Worm (Caenorhabditis elegans): ENCODE measurements around the gene Y42G9A.1.

Gene Y42G9A.1

DNA sequence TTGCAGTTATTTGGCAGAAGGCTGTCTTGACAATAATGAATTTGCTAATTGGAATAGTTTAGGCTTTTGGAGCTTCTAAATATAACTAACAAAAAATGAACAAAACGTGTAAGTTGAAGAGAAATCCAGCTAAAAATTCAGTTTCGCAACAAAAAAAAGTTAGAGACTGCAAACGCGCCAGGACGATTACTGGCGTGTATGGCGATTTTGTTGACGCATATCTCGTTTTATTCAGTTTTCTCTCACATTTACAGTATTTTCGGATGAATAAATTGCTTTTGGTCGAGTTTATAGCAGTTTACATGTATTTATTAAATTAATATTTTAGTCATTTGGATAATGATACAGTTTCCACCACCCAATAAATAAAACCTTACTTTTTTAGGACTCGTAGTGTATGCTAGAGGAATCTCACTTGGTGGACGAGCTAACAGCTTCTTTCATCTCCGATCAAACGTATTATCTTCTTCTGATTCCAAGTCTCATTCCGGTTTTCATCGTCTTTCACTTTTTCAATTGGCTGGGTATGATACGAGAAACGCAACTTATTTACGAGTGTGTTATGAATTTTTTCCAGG lies 23.3 kb downstream of the Y42G9A.1 start, which contains the start of the genes abcf-3 and F42A10.5 (continued):
- TF ChIP-seq R02D3.7 (tag; optimal IDR thresholded peaks at IDR 0.05), result no peak
- no peak for TF ChIP-seq pha-4 (GFP tag; IDR thresholded peaks at IDR 0.05)
- peak; percentile 30 for TF ChIP-seq pha-4 (tag; optimal IDR thresholded peaks at IDR 0.05)
- no peak for TF ChIP-seq ceh-44 (GFP tag; IDR thresholded peaks at IDR 0.05)
- no peak for TF ChIP-seq Y48G9A.11 (GFP tag; IDR thresholded peaks at IDR 0.05)
- no peak for TF ChIP-seq vab-7 (GFP tag; IDR thresholded peaks at IDR 0.05)
- no peak for TF ChIP-seq nhr-28 (tag; optimal IDR thresholded peaks at IDR 0.05)
- no peak for TF ChIP-seq ceh-20 (GFP tag; IDR thresholded peaks at IDR 0.05)
- TF ChIP-seq mep-1 (tag; optimal IDR thresholded peaks at IDR 0.05), result peak; percentile 71
- TF ChIP-seq ctbp-1 (GFP tag; IDR thresholded peaks at IDR 0.05), result no peak
- TF ChIP-seq nhr-6 (tag; optimal IDR thresholded peaks at IDR 0.05), result no peak
- TF ChIP-seq dmd-8 (GFP tag; IDR thresholded peaks at IDR 0.05), result no peak
- TF ChIP-seq nhr-42 (GFP tag; IDR thresholded peaks at IDR 0.05), result no peak
- TF ChIP-seq rbr-2 (tag; optimal IDR thresholded peaks at IDR 0.05), result peak; percentile 52
- no peak for TF ChIP-seq Y5F2A.4 (GFP tag; optimal IDR thresholded peaks at IDR 0.05)
- peak; percentile 74 for TF ChIP-seq dpl-1 (GFP tag; optimal IDR thresholded peaks at IDR 0.05)
- TF ChIP-seq dmd-9 (GFP tag; IDR thresholded peaks at IDR 0.05), result no peak
- TF ChIP-seq dmd-6 (GFP tag; IDR thresholded peaks at IDR 0.05), result peak; percentile 53
- TF ChIP-seq pqm-1 (tag; optimal IDR thresholded peaks at IDR 0.05), result no peak
- no peak for TF ChIP-seq daf-12 (tag; optimal IDR thresholded peaks at IDR 0.05)
- TF ChIP-seq snpc-1.2 (GFP tag; IDR thresholded peaks at IDR 0.05), result no peak
- no peak for TF ChIP-seq saeg-2 (GFP tag; IDR thresholded peaks at IDR 0.05)
- no peak for TF ChIP-seq F26F4.8 (GFP tag; conservative IDR thresholded peaks at IDR 0.05)
- no peak for TF ChIP-seq F44E2.7 (GFP tag; IDR thresholded peaks at IDR 0.05)
- TF ChIP-seq unc-39 (tag; optimal IDR thresholded peaks at IDR 0.05), result no peak
- no peak for TF ChIP-seq ces-1 (GFP tag; optimal IDR thresholded peaks at IDR 0.05)
- no peak for TF ChIP-seq ZK337.2 (GFP tag; IDR thresholded peaks at IDR 0.05)
- no peak for TF ChIP-seq zip-2 (tag; optimal IDR thresholded peaks at IDR 0.05)
- peak; percentile 23 for TF ChIP-seq lin-13 (GFP tag; optimal IDR thresholded peaks at IDR 0.05)
- TF ChIP-seq ceh-28 (tag; optimal IDR thresholded peaks at IDR 0.05), result no peak
- TF ChIP-seq lin-15B (tag; optimal IDR thresholded peaks at IDR 0.05), result no peak
- TF ChIP-seq hmg-1.1 (GFP tag; IDR thresholded peaks at IDR 0.05), result 0 out of 2 replicates have a peak, but pooled peaks have one; percentile 29
- TF ChIP-seq daf-19 (GFP tag; conservative IDR thresholded peaks at IDR 0.05), result no peak
- no peak for TF ChIP-seq lin-29 (GFP tag; IDR thresholded peaks at IDR 0.05)
- TF ChIP-seq ceh-62 (tag; optimal IDR thresholded peaks at IDR 0.05), result no peak
- TF ChIP-seq spr-1 (tag; optimal IDR thresholded peaks at IDR 0.05), result no peak
- TF ChIP-seq dve-1 (tag; optimal IDR thresholded peaks at IDR 0.05; ENCODE audit: insufficient read depth), result peak; percentile 72
- no peak for TF ChIP-seq Y105C5A.15 (GFP tag; IDR thresholded peaks at IDR 0.05)
- TF ChIP-seq daf-16 (GFP tag; optimal IDR thresholded peaks at IDR 0.05), result no peak
- TF ChIP-seq daf-16 (tag; optimal IDR thresholded peaks at IDR 0.05), result peak; percentile 22
- TF ChIP-seq zip-11 (GFP tag; IDR thresholded peaks at IDR 0.05), result no peak
- peak; percentile 56 for TF ChIP-seq hlh-11 (tag; optimal IDR thresholded peaks at IDR 0.05)
- no peak for TF ChIP-seq ama-1 (optimal IDR thresholded peaks at IDR 0.05)
- TF ChIP-seq lsy-2 (tag; optimal IDR thresholded peaks at IDR 0.05), result peak in 1 of 2 experiments; percentile 84
- peak; percentile 4 for TF ChIP-seq ztf-7 (tag; optimal IDR thresholded peaks at IDR 0.05)
- no peak for TF ChIP-seq fos-1 (tag; optimal IDR thresholded peaks at IDR 0.05)
- peak; percentile 60 for TF ChIP-seq nhr-11 (tag; optimal IDR thresholded peaks at IDR 0.05)
- no peak for TF ChIP-seq F49E8.2 (tag; optimal IDR thresholded peaks at IDR 0.05; ENCODE audit: borderline replicate concordance)
- TF ChIP-seq egl-27 (tag; optimal IDR thresholded peaks at IDR 0.05), result no peak
- no peak for TF ChIP-seq nhr-48 (tag; optimal IDR thresholded peaks at IDR 0.05)
- no peak for TF ChIP-seq sdz-12 (GFP tag; optimal IDR thresholded peaks at IDR 0.05)
- no peak for TF ChIP-seq F10B5.3 (tag; optimal IDR thresholded peaks at IDR 0.05)

Data from whole organism, L4 larva.